Worm (Caenorhabditis elegans) whole organism, L1 larva: Measurements from ENCODE around the gene R01H2.1.

ENCODE experiments used
- alr-1 ChIP-seq: fragments of 200-800 bp; sonication (Bioruptor generic); optimal IDR thresholded peaks from 2 replicates; lab custom pipeline; 2018; ENCODE audit warnings: borderline replicate concordance, mild to moderate bottlenecking, missing genetic modification characterization, missing compliant biosample characterization
- aly-2 ChIP-seq: fragments of 150-350 bp; optimal IDR thresholded peaks from 2 replicates; lab custom pipeline; 2014; ENCODE audit warnings: missing biosample characterization, missing genetic modification characterization
- ceh-90 ChIP-seq: sonication (generic microtip); optimal IDR thresholded peaks from 2 replicates; lab custom pipeline; 2016; ENCODE audit warnings: missing genetic modification characterization, missing compliant biosample characterization
- dpl-1 ChIP-seq, 3 experiments: fragments of 150-350 bp in 2 of 3; sonication (generic microtip) in 1 of 3; optimal IDR thresholded peaks; 2 replicates each; lab custom pipeline; 2014 to 2017; ENCODE audit warnings: missing biosample characterization in 3 of 3, missing genetic modification characterization in 3 of 3, missing genetic modification reagents in 3 of 3
- efl-1 ChIP-seq, 4 experiments: fragments of 150-350 bp; optimal IDR thresholded peaks in 3 of 4; peaks in 1 of 4; 1 replicate in 1 of 4; 2 replicates in 3 of 4; lab custom pipeline; 2014; ENCODE audit warnings: missing biosample characterization in 2 of 4, missing genetic modification characterization in 2 of 4, missing genetic modification reagents in 2 of 4
- isw-1 ChIP-seq: fragments of 200-800 bp; sonication (Bioruptor generic); IDR thresholded peaks from 2 replicates; pipeline ENCODE4 v1.3.6; 2022; ENCODE audit warnings: missing genetic modification characterization, missing compliant biosample characterization
- pax-3 ChIP-seq: fragments of 200-800 bp; sonication (Bioruptor generic); optimal IDR thresholded peaks from 2 replicates; lab custom pipeline; 2018; ENCODE audit warnings: mild to moderate bottlenecking, missing genetic modification characterization, moderate library complexity, missing compliant biosample characterization
- unc-130 ChIP-seq: fragments of 150-350 bp; optimal IDR thresholded peaks from 2 replicates; lab custom pipeline; 2017; ENCODE audit warnings: missing biosample characterization, missing genetic modification characterization, inconsistent platforms

DNA sequence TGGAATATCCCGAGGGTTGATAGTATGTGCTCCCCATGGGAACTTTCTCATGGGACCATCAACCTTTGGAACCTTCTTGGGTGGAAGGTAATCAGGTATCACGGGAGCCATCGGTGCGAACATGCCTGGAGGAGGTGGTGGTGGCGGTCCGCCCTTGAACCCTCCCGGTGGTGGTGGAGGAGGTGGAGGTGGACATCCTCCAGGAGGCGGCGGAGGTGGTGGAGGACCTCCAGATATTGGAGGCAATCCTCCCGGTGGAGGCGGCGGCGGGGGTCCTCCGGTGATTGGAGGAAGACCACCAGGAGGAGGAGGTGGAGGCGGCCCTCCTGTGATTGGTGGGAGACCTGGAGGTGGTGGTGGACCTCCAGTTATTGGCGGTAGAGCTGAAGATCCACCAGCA, 36.8 kb upstream of the R01H2.1 start:
- TF ChIP-seq dpl-1 (GFP tag; optimal IDR thresholded peaks at IDR 0.05; lab: Kevin White, UChicago) (no peak), ceh-90 (tag; lab: Kevin White, UChicago) (no peak), efl-1 (optimal IDR thresholded peaks at IDR 0.05; lab: Kevin White, UChicago) (no peak), efl-1 (GFP tag; optimal IDR thresholded peaks at IDR 0.05 in 1 of 2; lab: Kevin White, UChicago) (peak in 1 of 2 experiments; percentile 86), alr-1 (tag; lab: Kevin White, UChicago) (no peak), unc-130 (tag; lab: Kevin White, UChicago) (no peak), aly-2 (tag; lab: Kevin White, UChicago) (no peak), pax-3 (tag; lab: Kevin White, UChicago) (no peak), isw-1 (GFP tag; lab: Robert Waterston, UW) (no peak)
